Fruit fly (Drosophila melanogaster) whole organism, wandering third instar larva: Measurements from ENCODE around the gene kar.

Experiments
- Abd-B ChIP-seq: fragments of >200 bp; optimal IDR thresholded peaks from 2 replicates; lab custom pipeline; 2017; ENCODE audit warnings: missing biosample characterization, missing genetic modification characterization
- CG32264 ChIP-seq: fragments of 200-800 bp; sonication (Bioruptor generic); optimal IDR thresholded peaks from 2 replicates; lab custom pipeline; 2016; ENCODE audit warnings: missing biosample characterization, missing genetic modification characterization
- CG9705 ChIP-seq: fragments of 200-800 bp; sonication (Bioruptor generic); optimal IDR thresholded peaks from 2 replicates; lab custom pipeline; 2018; ENCODE audit warnings: missing biosample characterization, mild to moderate bottlenecking, missing genetic modification characterization
- CrebA ChIP-seq: fragments of 200-800 bp; sonication (Bioruptor generic); optimal IDR thresholded peaks from 2 replicates; lab custom pipeline; 2016; ENCODE audit warnings: missing biosample characterization, mild to moderate bottlenecking, missing genetic modification characterization, borderline replicate concordance
- Dif ChIP-seq: fragments of 200-275, 200-300 bp; sonication (Bioruptor generic); optimal IDR thresholded peaks from 2 replicates; lab custom pipeline; 2018; ENCODE audit warnings: missing biosample characterization, missing genetic modification characterization; ENCODE audit not compliant: partially characterized antibody
- GATAd ChIP-seq: sonication (Bioruptor generic); optimal IDR thresholded peaks from 2 replicates; lab custom pipeline; 2016; ENCODE audit warnings: missing biosample characterization, missing genetic modification characterization
- HLH106 ChIP-seq: fragments of 200-800 bp; optimal IDR thresholded peaks from 3 replicates; lab custom pipeline; 2019; ENCODE audit warnings: missing biosample characterization, mild to moderate bottlenecking, missing genetic modification characterization, moderate library complexity
- Hnf4 ChIP-seq: fragments of 200-800 bp; sonication (Bioruptor generic); optimal IDR thresholded peaks from 2 replicates; lab custom pipeline; 2016; ENCODE audit warnings: missing biosample characterization, mild to moderate bottlenecking, missing genetic modification characterization
- Hr83 ChIP-seq: fragments of 200-300 bp; sonication (Bioruptor generic); optimal IDR thresholded peaks from 2 replicates; lab custom pipeline; 2016; ENCODE audit warnings: missing biosample characterization, mild to moderate bottlenecking, missing genetic modification characterization, moderate library complexity; ENCODE audit not compliant: poor library complexity, severe bottlenecking
- Jra ChIP-seq: sonication (Bioruptor generic); optimal IDR thresholded peaks from 2 replicates; lab custom pipeline; 2016; ENCODE audit warnings: missing biosample characterization, missing genetic modification characterization
- Mio ChIP-seq: sonication (Bioruptor generic); optimal IDR thresholded peaks from 2 replicates; lab custom pipeline; 2016; ENCODE audit warnings: missing biosample characterization, missing genetic modification characterization
- N ChIP-seq: fragments of >200 bp; optimal IDR thresholded peaks from 2 replicates; lab custom pipeline; 2018; ENCODE audit warnings: missing biosample characterization, missing external identifiers, missing genetic modification characterization
- Rel ChIP-seq, 2 experiments: fragments of 200-800 bp; sonication (Bioruptor generic) in 1 of 2; optimal IDR thresholded peaks; 2 replicates in 1 of 2; 3 replicates in 1 of 2; lab custom pipeline; 2016 to 2019; ENCODE audit warnings: mild to moderate bottlenecking in 2 of 2, missing biosample characterization in 2 of 2, missing genetic modification characterization in 2 of 2, moderate library complexity in 1 of 2
- Sp1 ChIP-seq: fragments of 200-800 bp; sonication (Bioruptor generic); optimal IDR thresholded peaks from 3 replicates; lab custom pipeline; 2019; ENCODE audit warnings: missing biosample characterization, mild to moderate bottlenecking, missing genetic modification characterization, moderate library complexity
- Vsx2 ChIP-seq: fragments of 200-300, 225-300 bp; sonication (Bioruptor generic); optimal IDR thresholded peaks from 2 replicates; lab custom pipeline; 2018; ENCODE audit warnings: missing biosample characterization, missing genetic modification characterization; ENCODE audit not compliant: partially characterized antibody
- br ChIP-seq: fragments of 200-800 bp; sonication (Bioruptor generic); optimal IDR thresholded peaks from 2 replicates; lab custom pipeline; 2016; ENCODE audit warnings: missing biosample characterization, missing genetic modification characterization
- brk ChIP-seq: fragments of 200-800 bp; sonication (Bioruptor generic); optimal IDR thresholded peaks from 2 replicates; lab custom pipeline; 2016; ENCODE audit warnings: missing biosample characterization, mild to moderate bottlenecking, missing genetic modification characterization
- dmrt93B ChIP-seq: fragments of 200-800 bp; sonication (Bioruptor generic); optimal IDR thresholded peaks from 2 replicates; lab custom pipeline; 2018; ENCODE audit warnings: missing biosample characterization, mild to moderate bottlenecking, missing genetic modification characterization
- ey ChIP-seq: fragments of 200-800 bp; sonication (Bioruptor generic); optimal IDR thresholded peaks from 2 replicates; lab custom pipeline; 2016; ENCODE audit warnings: missing biosample characterization, missing genetic modification characterization
- fru ChIP-seq: fragments of 200-800 bp; sonication (Bioruptor generic); optimal IDR thresholded peaks from 3 replicates; lab custom pipeline; 2016; ENCODE audit warnings: missing biosample characterization, mild to moderate bottlenecking, missing genetic modification characterization
- h ChIP-seq: fragments of 200-800 bp; sonication (Bioruptor generic); optimal IDR thresholded peaks from 3 replicates; lab custom pipeline; 2016; ENCODE audit warnings: missing biosample characterization, mild to moderate bottlenecking, missing genetic modification characterization
- lola ChIP-seq: fragments of >200 bp; optimal IDR thresholded peaks from 2 replicates; lab custom pipeline; 2017; ENCODE audit warnings: missing biosample characterization, missing genetic modification characterization
- pan ChIP-seq: fragments of >200 bp; optimal IDR thresholded peaks from 2 replicates; lab custom pipeline; 2017
- psq ChIP-seq: fragments of 200-800 bp; sonication (Bioruptor generic); optimal IDR thresholded peaks from 3 replicates; lab custom pipeline; 2017; ENCODE audit warnings: missing biosample characterization, mild to moderate bottlenecking, missing genetic modification characterization, moderate library complexity
- sage ChIP-seq: fragments of 200-800 bp; sonication (Bioruptor generic); optimal IDR thresholded peaks from 2 replicates; lab custom pipeline; 2016; ENCODE audit warnings: missing biosample characterization, mild to moderate bottlenecking, missing genetic modification characterization
- sv ChIP-seq: fragments of 200-800 bp; sonication (Bioruptor generic); optimal IDR thresholded peaks from 3 replicates; lab custom pipeline; 2016; ENCODE audit warnings: missing biosample characterization, missing genetic modification characterization
- usp ChIP-seq: fragments of >200 bp; optimal IDR thresholded peaks from 2 replicates; lab custom pipeline; 2017; ENCODE audit warnings: missing biosample characterization, missing genetic modification characterization
- woc ChIP-seq: sonication (Bioruptor generic); optimal IDR thresholded peaks from 2 replicates; lab custom pipeline; 2016; ENCODE audit warnings: missing biosample characterization, mild to moderate bottlenecking, missing genetic modification characterization

Gene kar

DNA sequence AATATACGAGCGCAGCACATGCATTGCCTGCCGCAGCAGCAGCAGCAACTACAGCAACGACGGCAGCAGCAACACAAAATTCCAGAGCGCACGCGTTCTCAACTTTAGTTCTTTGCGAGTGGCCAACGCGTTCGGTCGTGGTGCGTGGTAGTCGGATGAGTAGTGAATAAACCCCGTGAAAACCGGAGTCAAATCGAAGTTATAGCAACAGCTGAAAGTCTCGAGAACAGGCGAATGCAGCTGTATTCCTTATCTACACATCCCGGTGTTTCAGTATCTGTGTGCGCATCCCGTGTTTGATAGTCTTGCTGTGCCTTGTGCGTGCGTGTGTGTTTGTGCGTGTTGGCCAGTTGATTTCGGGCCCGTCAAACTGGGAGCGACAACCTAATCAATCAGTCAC is 41.2 kb downstream of the kar start, which contains the start of gene Dtg:
Gene Dtg (plus strand): TSS at position 105 of the 400 bp plus-strand sequence.
- TF ChIP-seq h (GFP tag; lab: Kevin White, UChicago) = no peak
- TF ChIP-seq br (GFP tag; lab: Kevin White, UChicago) = peak; percentile 45
- TF ChIP-seq Vsx2 (GFP tag; lab: Kevin White, UChicago) = peak; percentile 64
- TF ChIP-seq Hr83 = peak; percentile 11
- TF ChIP-seq GATAd = no peak
- TF ChIP-seq Rel (GFP tag; optimal IDR thresholded peaks at IDR 0.05; lab: Kevin White, UChicago) = no peak
- peak; percentile 6 for TF ChIP-seq Rel (tag; optimal IDR thresholded peaks at IDR 0.05; lab: Kevin White, UChicago)
- TF ChIP-seq fru = peak; percentile 22
- TF ChIP-seq, all 38 proteins: peak for 5

DNA sequence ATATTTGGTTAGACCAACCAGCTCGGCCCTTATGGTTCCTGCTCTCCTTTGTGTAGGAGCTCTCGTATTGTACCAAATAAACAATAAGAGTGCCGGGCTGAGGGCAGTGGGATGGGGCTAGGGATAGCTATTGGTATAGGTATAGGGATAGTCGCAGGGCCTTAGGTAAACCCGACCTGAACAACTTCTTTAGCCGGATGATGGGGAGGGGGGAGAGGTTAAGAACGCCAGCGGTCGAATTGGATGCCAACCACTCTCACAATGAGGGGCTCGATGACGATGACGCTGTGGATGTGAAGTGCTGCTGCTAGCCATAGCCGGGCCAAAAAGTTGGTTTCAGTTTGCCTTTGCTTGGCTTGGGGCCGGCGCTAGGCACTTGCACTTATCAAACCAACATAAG is 41.8 kb downstream of the kar start:
- TF ChIP-seq h (GFP tag; lab: Kevin White, UChicago) (no peak), Rel (GFP tag; optimal IDR thresholded peaks at IDR 0.05; lab: Kevin White, UChicago) (no peak), Rel (tag; optimal IDR thresholded peaks at IDR 0.05; lab: Kevin White, UChicago) (no peak), brk (GFP tag; lab: Kevin White, UChicago) (no peak), sv (no peak), CrebA (GFP tag; lab: Kevin White, UChicago) (no peak)

DNA sequence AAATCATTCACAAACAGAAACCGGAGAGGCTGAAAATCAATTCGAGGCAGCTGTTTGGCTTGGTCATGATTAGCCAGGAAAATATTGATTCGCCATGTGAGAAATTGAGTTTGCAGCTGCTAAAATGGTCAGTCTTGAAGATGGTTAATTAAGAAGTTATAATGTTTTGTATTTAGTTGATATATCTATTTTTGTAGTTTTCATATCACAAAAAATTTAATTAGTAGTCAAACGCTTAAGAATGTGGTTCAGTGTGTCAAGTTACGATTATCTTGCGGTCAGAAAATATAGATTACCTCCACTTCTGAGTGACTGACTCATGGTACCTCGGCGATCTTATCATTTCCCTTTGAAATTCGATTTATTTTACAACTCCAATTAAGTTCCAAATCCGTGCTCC is 42.2 kb downstream of the kar start:
- TF ChIP-seq psq (GFP tag; lab: Kevin White, UChicago) (no peak), Abd-B (GFP tag; lab: Kevin White, UChicago) (no peak), sage (GFP tag; lab: Kevin White, UChicago) (no peak), Jra (GFP tag; lab: Kevin White, UChicago) (no peak), Mio (GFP tag; lab: Kevin White, UChicago) (no peak), dmrt93B (no peak), Sp1 (no peak), Hnf4 (GFP tag; lab: Kevin White, UChicago) (no peak), Hr83 (no peak), N (no peak), brk (GFP tag; lab: Kevin White, UChicago) (no peak)

DNA sequence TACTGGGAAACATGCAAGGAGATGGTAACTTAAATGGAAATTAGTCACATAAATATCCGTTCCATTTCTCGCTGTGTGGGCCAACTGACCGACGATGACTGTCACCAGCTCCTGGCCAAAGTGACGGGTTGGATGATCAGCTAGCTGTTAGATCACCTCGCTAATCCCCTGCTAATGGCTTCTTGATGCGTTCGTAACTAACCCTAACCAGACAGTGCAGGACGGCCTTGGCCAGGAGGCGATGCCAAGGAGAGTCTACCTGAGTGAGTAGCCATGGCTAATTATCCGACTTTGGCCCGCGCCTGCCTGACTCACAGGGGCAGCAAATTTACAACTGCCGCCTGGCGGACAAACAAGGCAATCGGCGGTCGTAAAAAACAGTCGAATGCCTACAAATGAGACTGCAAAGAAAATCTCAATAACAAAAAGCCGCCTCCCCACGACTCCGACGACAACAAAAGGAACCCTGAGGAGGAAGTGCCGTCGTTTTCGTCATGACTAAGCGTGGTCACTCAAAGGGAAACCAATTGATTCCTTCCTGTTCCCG is 43.3 kb downstream of the kar start:
- TF ChIP-seq lola = no peak
- TF ChIP-seq usp = no peak
- no peak for TF ChIP-seq Jra (GFP tag; lab: Kevin White, UChicago)
- no peak for TF ChIP-seq woc (GFP tag; lab: Kevin White, UChicago)
- no peak for TF ChIP-seq CG9705 (GFP tag; lab: Kevin White, UChicago)
- no peak for TF ChIP-seq GATAd
- TF ChIP-seq dmrt93B = no peak
- no peak for TF ChIP-seq pan (lab: Kevin White, UChicago)
- no peak for TF ChIP-seq CrebA (GFP tag; lab: Kevin White, UChicago)

DNA sequence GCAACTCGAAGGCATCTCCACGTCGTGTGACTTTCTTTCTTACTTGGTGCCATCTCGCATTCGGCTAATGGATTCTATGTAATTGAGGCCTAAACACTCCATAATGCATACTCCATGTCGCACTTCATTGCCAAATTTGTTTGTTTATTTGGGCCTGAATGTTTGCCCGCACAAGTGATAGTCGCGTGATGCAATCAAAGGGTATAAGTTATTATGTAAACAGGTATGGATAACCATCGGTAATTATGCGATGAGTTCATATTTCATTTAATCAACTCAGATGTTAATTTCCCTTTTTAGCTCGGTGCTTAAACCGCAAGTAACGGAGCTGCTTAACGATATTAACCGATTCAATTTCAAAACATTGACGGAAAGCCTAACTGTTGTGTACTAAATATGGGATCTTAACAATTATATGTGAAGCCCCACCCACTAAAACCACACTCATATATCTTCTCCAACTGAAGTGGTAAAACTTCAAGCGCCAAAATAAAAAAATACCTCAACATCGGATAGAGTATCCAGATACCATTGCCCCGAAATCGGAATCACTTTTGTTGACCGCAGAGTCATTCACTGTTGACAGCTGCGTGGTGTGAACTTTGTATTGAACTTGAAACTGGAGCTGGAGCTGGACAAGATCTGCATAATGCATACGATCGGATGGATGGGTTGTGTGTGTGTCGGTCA is 44.4 kb downstream of the kar start:
- TF ChIP-seq HLH106 = peak; percentile 15
- TF ChIP-seq ey (GFP tag; lab: Kevin White, UChicago) = no peak

DNA sequence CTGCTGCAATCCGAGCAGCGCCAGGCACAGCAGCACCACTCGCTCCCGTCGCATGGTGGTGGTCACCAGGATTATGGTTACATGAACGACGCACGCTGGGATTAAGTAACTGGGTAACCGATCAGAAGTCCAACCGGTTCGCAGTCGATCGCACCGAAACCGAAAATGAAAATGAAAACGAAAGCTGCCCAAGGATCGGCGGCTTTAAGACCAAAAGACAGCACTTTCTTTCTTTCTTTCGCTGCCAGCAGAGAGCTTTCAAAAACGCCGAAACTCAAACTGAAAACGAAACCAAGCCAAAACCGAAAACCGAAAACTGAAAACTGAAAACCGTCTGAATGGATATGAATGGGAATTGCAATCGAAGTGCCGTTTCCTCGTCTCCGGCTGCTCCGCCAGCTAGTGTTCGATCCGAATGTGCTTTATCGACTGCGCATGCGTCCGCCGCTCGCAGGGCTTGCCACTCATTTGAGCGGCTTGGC is 47.1 kb downstream of the kar start, which contains the start of gene CG6753:
Gene CG6753 (minus strand): TSS at position 432 of the 482 bp plus-strand sequence.
- TF ChIP-seq N = no peak
- TF ChIP-seq woc (GFP tag; lab: Kevin White, UChicago) = no peak
- no peak for TF ChIP-seq GATAd
- TF ChIP-seq CrebA (GFP tag; lab: Kevin White, UChicago) = no peak
- no peak for TF ChIP-seq psq (GFP tag; lab: Kevin White, UChicago)
- TF ChIP-seq Dif (GFP tag; lab: Kevin White, UChicago) = no peak
- TF ChIP-seq CG32264 = no peak
- no peak for TF ChIP-seq dmrt93B
- TF ChIP-seq Abd-B (GFP tag; lab: Kevin White, UChicago) = no peak
